Fruit fly (Drosophila melanogaster): Measurements from ENCODE around the gene Culd.
A peak's percentile ranks its signal among the peaks of the same experiment; 100 is the strongest.

dm6 chr3L:8372035-8372434 lies 15.9 kb upstream of the Culd start, which contains the start of gene ImpE1:
- TF ChIP-seq CG8478 (optimal IDR thresholded peaks at IDR 0.05) (no peak), psq (optimal IDR thresholded peaks at IDR 0.05) (no peak), Dll (optimal IDR thresholded peaks at IDR 0.05) (peak; percentile 2), usp (GFP tag; optimal IDR thresholded peaks at IDR 0.05) (no peak), EcR (GFP tag; optimal IDR thresholded peaks at IDR 0.05) (no peak), pan (optimal IDR thresholded peaks at IDR 0.05) (no peak)

All from whole organism.